5 worm cellular contexts compared by ENCODE assay signal in genomic region chrIV:8865343-8865742, ce11.
TF ChIP-seq lines count a peak whose summit lies in the region.

Gene C09G9.1 (minus strand): TSS chrIV:8865485.

TF ChIP-seq in whole organism, L1 larva, 84 proteins besides CTCF, POLR2A, EP300 and RAD21:
- TF ChIP-seq C04F5.9 (tag; optimal IDR thresholded peaks at IDR 0.05; lab: Kevin White, UChicago) (no peak), sox-4 (tag; optimal IDR thresholded peaks at IDR 0.05; lab: Kevin White, UChicago) (no peak), ceh-90 (tag; optimal IDR thresholded peaks at IDR 0.05; lab: Kevin White, UChicago) (no peak), ama-1 (optimal IDR thresholded peaks at IDR 0.05; lab: Kevin White, UChicago) (no peak), nhr-77 (tag; optimal IDR thresholded peaks at IDR 0.05; lab: Kevin White, UChicago) (peak; percentile 11), mep-1 (tag; optimal IDR thresholded peaks at IDR 0.05; lab: Kevin White, UChicago) (no peak)

TF ChIP-seq in whole organism, L2 larva, 48 proteins besides CTCF, POLR2A, EP300 and RAD21:
- TF ChIP-seq snpc-4 (tag; optimal IDR thresholded peaks at IDR 0.05; lab: Kevin White, UChicago) (no peak), egl-27 (tag; optimal IDR thresholded peaks at IDR 0.05; lab: Kevin White, UChicago) (no peak), unc-55 (GFP tag; optimal IDR thresholded peaks at IDR 0.05; lab: Kevin White, UChicago) (no peak), alr-1 (tag; optimal IDR thresholded peaks at IDR 0.05; lab: Kevin White, UChicago) (no peak), nhr-25 (tag; optimal IDR thresholded peaks at IDR 0.05; lab: Kevin White, UChicago) (no peak), ceh-16 (tag; optimal IDR thresholded peaks at IDR 0.05; lab: Kevin White, UChicago) (no peak), elt-1 (tag; optimal IDR thresholded peaks at IDR 0.05; lab: Kevin White, UChicago) (no peak), nhr-10 (tag; optimal IDR thresholded peaks at IDR 0.05; lab: Kevin White, UChicago) (no peak), ztf-1 (GFP tag; conservative IDR thresholded peaks at IDR 0.05; lab: Robert Waterston, UW) (no peak), F13H6.1 (tag; optimal IDR thresholded peaks at IDR 0.05; lab: Kevin White, UChicago) (peak; percentile 8), R02D3.7 (tag; optimal IDR thresholded peaks at IDR 0.05; lab: Kevin White, UChicago) (no peak), sem-4 (tag; optimal IDR thresholded peaks at IDR 0.05; lab: Kevin White, UChicago) (no peak), fos-1 (tag; optimal IDR thresholded peaks at IDR 0.05; lab: Kevin White, UChicago) (peak; percentile 27), unc-62 (GFP tag; optimal IDR thresholded peaks at IDR 0.05; lab: Kevin White, UChicago) (no peak), unc-39 (tag; optimal IDR thresholded peaks at IDR 0.05; lab: Kevin White, UChicago) (no peak), nhr-21 (tag; optimal IDR thresholded peaks at IDR 0.05; lab: Kevin White, UChicago) (no peak), lin-11 (tag; optimal IDR thresholded peaks at IDR 0.05; lab: Kevin White, UChicago) (no peak)

TF ChIP-seq in whole organism, L3 larva, 47 proteins besides CTCF, POLR2A, EP300 and RAD21:
- TF ChIP-seq snpc-4 (tag; optimal IDR thresholded peaks at IDR 0.05; lab: Kevin White, UChicago) = no peak
- no peak for TF ChIP-seq elt-1 (tag; optimal IDR thresholded peaks at IDR 0.05; lab: Kevin White, UChicago)
- TF ChIP-seq pha-4 (tag; optimal IDR thresholded peaks at IDR 0.05; lab: Kevin White, UChicago) = peak; percentile 44
- TF ChIP-seq pqm-1 (tag; optimal IDR thresholded peaks at IDR 0.05; lab: Kevin White, UChicago) = no peak
- TF ChIP-seq elt-2 (tag; optimal IDR thresholded peaks at IDR 0.05; lab: Kevin White, UChicago) = peak; percentile 67
- TF ChIP-seq ceh-28 (tag; optimal IDR thresholded peaks at IDR 0.05; lab: Kevin White, UChicago) = no peak
- no peak for TF ChIP-seq hmg-11 (tag; optimal IDR thresholded peaks at IDR 0.05; lab: Kevin White, UChicago)
- TF ChIP-seq unc-62 (GFP tag; optimal IDR thresholded peaks at IDR 0.05; lab: Kevin White, UChicago) = no peak

TF ChIP-seq in whole organism, L4 larva, 104 proteins besides CTCF, POLR2A, EP300 and RAD21:
- TF ChIP-seq nhr-28 (tag; optimal IDR thresholded peaks at IDR 0.05; lab: Kevin White, UChicago) (peak; percentile 51), unc-62 (GFP tag; optimal IDR thresholded peaks at IDR 0.05 in 1 of 2; lab: Kevin White, UChicago) (peak in 1 of 2 experiments; percentile 51), unc-62 (tag; optimal IDR thresholded peaks at IDR 0.05; lab: Kevin White, UChicago) (no peak), dve-1 (tag; optimal IDR thresholded peaks at IDR 0.05; lab: Kevin White, UChicago; ENCODE audit: insufficient read depth) (peak; percentile 40), nhr-6 (tag; optimal IDR thresholded peaks at IDR 0.05; lab: Kevin White, UChicago) (no peak), ama-1 (optimal IDR thresholded peaks at IDR 0.05; lab: Kevin White, UChicago) (no peak), fos-1 (tag; optimal IDR thresholded peaks at IDR 0.05; lab: Kevin White, UChicago) (no peak), nhr-10 (tag; optimal IDR thresholded peaks at IDR 0.05; lab: Kevin White, UChicago) (no peak), php-3 (GFP tag; IDR thresholded peaks at IDR 0.05; lab: Robert Waterston, UW) (no peak), D1046.2 (GFP tag; IDR thresholded peaks at IDR 0.05; lab: Robert Waterston, UW) (no peak), pqm-1 (tag; optimal IDR thresholded peaks at IDR 0.05; lab: Kevin White, UChicago) (peak; percentile 67), daf-16 (GFP tag; optimal IDR thresholded peaks at IDR 0.05; lab: Kevin White, UChicago) (no peak), daf-16 (tag; optimal IDR thresholded peaks at IDR 0.05; lab: Kevin White, UChicago) (peak; percentile 23)

TF ChIP-seq in whole organism, young adult, 124 proteins besides CTCF, POLR2A, EP300 and RAD21:
- TF ChIP-seq egrh-3 (GFP tag; IDR thresholded peaks at IDR 0.05; lab: Robert Waterston, UW) (no peak), pha-4 (tag; optimal IDR thresholded peaks at IDR 0.05; lab: Kevin White, UChicago) (peak; percentile 10)
